Fruit fly (Drosophila melanogaster): ENCODE data around the gene LysP.

The LysP gene

DNA sequence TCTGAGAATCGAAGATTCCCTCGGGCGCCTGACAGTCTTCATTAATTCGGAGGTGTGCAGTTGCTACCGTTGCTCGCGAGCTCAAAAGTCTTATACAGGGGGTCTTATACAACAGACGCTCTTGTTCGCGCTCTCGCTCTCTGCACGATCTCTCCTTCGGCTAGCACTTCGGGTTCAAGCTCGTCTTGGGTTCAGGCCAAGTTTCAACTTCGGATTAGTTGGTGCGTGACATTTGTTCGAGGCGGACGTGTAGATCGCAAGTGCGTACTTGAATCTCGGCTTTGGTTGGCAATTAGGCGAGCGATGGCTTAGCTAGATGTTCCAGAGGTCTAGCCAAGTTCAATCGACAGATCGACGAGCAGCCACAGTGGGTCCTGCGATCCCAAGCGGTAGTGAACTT lies 10.3 kb downstream of the LysP start (continued):
- no peak for TF ChIP-seq BEAF-32 (GFP tag; optimal IDR thresholded peaks at IDR 0.05)
- no peak for TF ChIP-seq ERR (GFP tag; optimal IDR thresholded peaks at IDR 0.05)

DNA sequence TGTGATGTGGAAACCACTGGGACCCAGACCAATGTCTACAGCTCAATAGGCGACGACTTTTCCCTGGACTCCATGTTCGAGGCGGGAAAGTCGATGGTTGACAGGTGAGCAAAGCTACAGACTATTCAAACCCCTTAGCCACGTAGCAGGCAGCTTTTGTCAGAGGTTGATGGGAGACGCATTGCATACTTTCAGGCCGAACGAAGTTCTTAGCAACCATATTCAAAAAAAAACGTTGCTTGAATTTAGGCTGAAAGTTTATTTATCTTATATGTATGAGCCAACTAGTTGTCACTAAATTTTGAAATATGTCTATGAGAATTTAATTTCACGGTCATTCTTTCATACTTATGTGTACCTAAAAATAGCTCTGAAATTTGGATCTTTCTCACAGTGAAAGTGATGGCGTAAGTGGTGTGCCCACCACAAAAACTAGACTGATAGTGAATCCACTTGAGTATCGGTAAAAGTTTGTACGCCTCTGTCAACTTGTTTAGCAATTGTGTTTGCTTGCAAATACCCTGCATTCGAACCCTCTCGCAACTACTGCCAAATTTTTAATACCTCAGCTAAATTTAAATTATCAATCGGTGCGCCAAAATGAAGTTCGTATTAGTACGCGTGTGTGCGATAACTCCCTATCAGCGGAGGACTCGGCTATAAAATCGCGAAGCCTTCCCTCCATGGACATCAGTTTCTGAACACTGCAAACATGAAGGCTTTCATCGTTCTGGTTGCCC lies 11.6 kb downstream of the LysP start, which contains the start of gene LysB:
LysB (plus strand) TSS at position 690 of the 740 bp plus-strand sequence.
- TF ChIP-seq CG2875 (GFP tag; optimal IDR thresholded peaks at IDR 0.05), result no peak
- TF ChIP-seq Poxn (GFP tag; IDR thresholded peaks at IDR 0.05), result no peak
- TF ChIP-seq CG1792 (GFP tag; optimal IDR thresholded peaks at IDR 0.05), result no peak
- TF ChIP-seq HHEX (GFP tag; optimal IDR thresholded peaks at IDR 0.05), result no peak
- no peak for TF ChIP-seq fd3F (GFP tag; optimal IDR thresholded peaks at IDR 0.05)
- peak in 1 of 2 experiments; percentile 30 for TF ChIP-seq Pdp1 (GFP tag; optimal IDR thresholded peaks at IDR 0.05)
- TF ChIP-seq HmgD (GFP tag; optimal IDR thresholded peaks at IDR 0.05), result peak; percentile 79
- no peak for TF ChIP-seq da (GFP tag; optimal IDR thresholded peaks at IDR 0.05)
- TF ChIP-seq zfh1 (GFP tag; IDR thresholded peaks at IDR 0.05), result no peak
- TF ChIP-seq gro (GFP tag; optimal IDR thresholded peaks at IDR 0.05), result no peak
- TF ChIP-seq Rfx (GFP tag; IDR thresholded peaks at IDR 0.05), result peak; percentile 17; the same call in 1 of the 2 replicates
- no peak for TF ChIP-seq sens (GFP tag)
- no peak for TF ChIP-seq chinmo (GFP tag; IDR thresholded peaks at IDR 0.05; ENCODE audit: partially characterized antibody)
- no peak for TF ChIP-seq Nf-YA (GFP tag; IDR thresholded peaks at IDR 0.05)
- peak; percentile 80 for TF ChIP-seq HmgZ (tag; optimal IDR thresholded peaks at IDR 0.05)
- 0 out of 3 replicates have a peak, but pooled peaks have one; percentile 16 for TF ChIP-seq CG17361 (GFP tag; IDR thresholded peaks at IDR 0.05)
- no peak for TF ChIP-seq Hand (GFP tag; optimal IDR thresholded peaks at IDR 0.05)
- TF ChIP-seq Dp (GFP tag; optimal IDR thresholded peaks at IDR 0.05), result peak; percentile 59
- peak; percentile 43 for TF ChIP-seq Myb (GFP tag; optimal IDR thresholded peaks at IDR 0.05)
- no peak for TF ChIP-seq Bdp1 (GFP tag; optimal IDR thresholded peaks at IDR 0.05)
- TF ChIP-seq cato (GFP tag; optimal IDR thresholded peaks at IDR 0.05; ENCODE audit: borderline replicate concordance), result no peak
- no peak for TF ChIP-seq sna (GFP tag; IDR thresholded peaks at IDR 0.05; ENCODE audit: partially characterized antibody)
- no peak for TF ChIP-seq slou (GFP tag; optimal IDR thresholded peaks at IDR 0.05)
- TF ChIP-seq dysf (GFP tag; IDR thresholded peaks at IDR 0.05), result no peak
- TF ChIP-seq CoRest (tag; optimal IDR thresholded peaks at IDR 0.05), result peak; percentile 21
- TF ChIP-seq en (GFP tag; optimal IDR thresholded peaks at IDR 0.05), result no peak
- no peak for TF ChIP-seq CG8388 (GFP tag; optimal IDR thresholded peaks at IDR 0.05)
- no peak for TF ChIP-seq PHDP (tag; optimal IDR thresholded peaks at IDR 0.05)
- TF ChIP-seq CG14667 (GFP tag; IDR thresholded peaks at IDR 0.05), result no peak
- TF ChIP-seq Sry-δ (GFP tag; optimal IDR thresholded peaks at IDR 0.05), result no peak
- TF ChIP-seq CG1832 (GFP tag; optimal IDR thresholded peaks at IDR 0.05), result no peak
- TF ChIP-seq Bgb (GFP tag; IDR thresholded peaks at IDR 0.05; ENCODE audit: partially characterized antibody), result peak; percentile 45; the same call in 1 of the 2 replicates
- no peak for TF ChIP-seq Nf-YC (tag; optimal IDR thresholded peaks at IDR 0.05)
- peak; percentile 66 for TF ChIP-seq stwl (tag; optimal IDR thresholded peaks at IDR 0.05)
- no peak for TF ChIP-seq Side (GFP tag; optimal IDR thresholded peaks at IDR 0.05)
- TF ChIP-seq CG1603 (tag; optimal IDR thresholded peaks at IDR 0.05), result peak; percentile 15
- no peak for TF ChIP-seq Dip3 (GFP tag; optimal IDR thresholded peaks at IDR 0.05)
- TF ChIP-seq CTCF (GFP tag; optimal IDR thresholded peaks at IDR 0.05), result peak; percentile 13
- TF ChIP-seq CG14441 (GFP tag; IDR thresholded peaks at IDR 0.05), result no peak
- TF ChIP-seq lbe (GFP tag; optimal IDR thresholded peaks at IDR 0.05), result no peak
- TF ChIP-seq HLH4C (GFP tag; IDR thresholded peaks at IDR 0.05; ENCODE audit: partially characterized antibody), result no peak
- TF ChIP-seq CG17328 (GFP tag; IDR thresholded peaks at IDR 0.05), result no peak
- no peak for TF ChIP-seq emc (GFP tag; optimal IDR thresholded peaks at IDR 0.05)
- TF ChIP-seq NFAT (GFP tag; IDR thresholded peaks at IDR 0.05), result no peak
- TF ChIP-seq CG34422 (GFP tag; IDR thresholded peaks at IDR 0.05), result no peak
- no peak for TF ChIP-seq CG16779 (GFP tag; IDR thresholded peaks at IDR 0.05)
- TF ChIP-seq Deaf1 (tag; optimal IDR thresholded peaks at IDR 0.05), result no peak
